Fruit fly (Drosophila melanogaster) Kc167 (cell line): ENCODE measurements around the gene retm.

Experiments
- Myc ChIP-seq: fragments of >200 bp; optimal IDR thresholded peaks from 2 replicates; lab custom pipeline; 2017; ENCODE audit warnings: missing external identifiers
- Sin3A ChIP-seq: fragments of >200 bp; optimal IDR thresholded peaks from 2 replicates; lab custom pipeline; 2018; ENCODE audit warnings: missing external identifiers
- h ChIP-seq: fragments of >200 bp; optimal IDR thresholded peaks from 3 replicates; lab custom pipeline; 2018; ENCODE audit warnings: missing external identifiers
- insv ChIP-seq: fragments of >200 bp; optimal IDR thresholded peaks from 3 replicates; lab custom pipeline; 2018; ENCODE audit warnings: missing external identifiers
- psq ChIP-seq: fragments of >200 bp; optimal IDR thresholded peaks from 2 replicates; lab custom pipeline; 2017; ENCODE audit warnings: missing external identifiers
- ttk ChIP-seq: sonication (Bioruptor generic); optimal IDR thresholded peaks from 2 replicates; lab custom pipeline; 2017; ENCODE audit warnings: missing external identifiers

- TF ChIP-seq ttk (no peak), insv (lab: Kevin White, UChicago) (no peak), Myc (lab: Kevin White, UChicago) (no peak), h (lab: Kevin White, UChicago) (no peak), psq (no peak), Sin3A (lab: Kevin White, UChicago) (no peak)
These were observed 25.6 kb upstream of the retm start for dm6 chr2L:6481310-6481738.
